Fruit fly (Drosophila melanogaster): ENCODE data around the gene CG31601.

- TF ChIP-seq CG10209 (GFP tag; optimal IDR thresholded peaks at IDR 0.05) (no peak), Neu2 (GFP tag; optimal IDR thresholded peaks at IDR 0.05; ENCODE audit: borderline replicate concordance) (no peak), maf-S (GFP tag; optimal IDR thresholded peaks at IDR 0.05) (no peak), disco-r (GFP tag; optimal IDR thresholded peaks at IDR 0.05) (no peak), lola (GFP tag; optimal IDR thresholded peaks at IDR 0.05) (no peak), gfzf (GFP tag; optimal IDR thresholded peaks at IDR 0.05) (no peak), Atf-2 (GFP tag; optimal IDR thresholded peaks at IDR 0.05) (no peak)
These were observed 50.8 kb downstream of the CG31601 start, which contains the start of gene CG2528 for dm6 chr2L:21992833-21993232.
